Fruit fly (Drosophila melanogaster) whole organism, embryonic: ENCODE measurements around the gene Ced-12.

ENCODE experiments used
- CG10147 ChIP-seq: fragments of 200-800 bp; sonication (Bioruptor generic); optimal IDR thresholded peaks from 2 replicates; lab custom pipeline; 2019; ENCODE audit warnings: missing biosample characterization, mild to moderate bottlenecking, missing genetic modification characterization, moderate library complexity
- CG10979 ChIP-seq: fragments of 200-800 bp; sonication (Bioruptor generic); optimal IDR thresholded peaks from 2 replicates; lab custom pipeline; 2018; ENCODE audit warnings: missing biosample characterization, mild to moderate bottlenecking, missing genetic modification characterization, moderate library complexity
- CG12155 ChIP-seq: fragments of 200-800 bp; sonication (Bioruptor generic); optimal IDR thresholded peaks from 3 replicates; lab custom pipeline; 2016; ENCODE audit warnings: missing biosample characterization, missing genetic modification characterization
- CG12391 ChIP-seq: fragments of 200-800 bp; sonication (Bioruptor generic); optimal IDR thresholded peaks from 3 replicates; lab custom pipeline; 2018; ENCODE audit warnings: missing biosample characterization, mild to moderate bottlenecking, missing genetic modification characterization, moderate library complexity
- CG15601 ChIP-seq: fragments of 200-800 bp; sonication (Bioruptor generic); optimal IDR thresholded peaks from 3 replicates; lab custom pipeline; 2019; ENCODE audit warnings: missing biosample characterization, mild to moderate bottlenecking, missing genetic modification characterization, moderate library complexity
- CG17359 ChIP-seq: fragments of 200-800 bp; sonication (Bioruptor generic); optimal IDR thresholded peaks from 3 replicates; lab custom pipeline; 2018; ENCODE audit warnings: missing biosample characterization, mild to moderate bottlenecking, missing genetic modification characterization, moderate library complexity
- CG17829 ChIP-seq: fragments of 200-800 bp; optimal IDR thresholded peaks from 2 replicates; lab custom pipeline; 2019; ENCODE audit warnings: missing biosample characterization, mild to moderate bottlenecking, missing genetic modification characterization, moderate library complexity
- CG18619 ChIP-seq: fragments of 200-800 bp; sonication (Bioruptor generic); optimal IDR thresholded peaks from 3 replicates; lab custom pipeline; 2017; ENCODE audit warnings: missing biosample characterization, mild to moderate bottlenecking, missing genetic modification characterization
- CG2120 ChIP-seq: fragments of 200-800 bp; sonication (Bioruptor generic); optimal IDR thresholded peaks from 3 replicates; lab custom pipeline; 2016; ENCODE audit warnings: missing biosample characterization, missing genetic modification characterization
- CG2712 ChIP-seq: fragments of 200-800 bp; optimal IDR thresholded peaks from 3 replicates; lab custom pipeline; 2019; ENCODE audit warnings: missing biosample characterization, mild to moderate bottlenecking, missing genetic modification characterization, moderate library complexity
- CG32772 ChIP-seq: fragments of 200-800 bp; sonication (Bioruptor generic); IDR thresholded peaks from 2 replicates; pipeline ENCODE4 v1.3.6; 2022; ENCODE audit warnings: missing biosample characterization, missing genetic modification characterization
- CG4820 ChIP-seq: fragments of 200-800 bp; sonication (Bioruptor generic); optimal IDR thresholded peaks from 3 replicates; lab custom pipeline; 2016; ENCODE audit warnings: missing biosample characterization, missing genetic modification characterization
- CG7745 ChIP-seq: fragments of 200-800 bp; sonication (Bioruptor generic); optimal IDR thresholded peaks from 2 replicates; lab custom pipeline; 2018; ENCODE audit warnings: missing biosample characterization, mild to moderate bottlenecking, missing genetic modification characterization, moderate library complexity
- CG7963 ChIP-seq: fragments of 200-800 bp; sonication (Bioruptor generic); IDR thresholded peaks from 3 replicates; pipeline ENCODE4 v1.3.6; 2022; ENCODE audit warnings: missing biosample characterization, missing genetic modification characterization; ENCODE audit not compliant: partially characterized antibody
- CG8924 ChIP-seq: fragments of 200-800 bp; optimal IDR thresholded peaks from 3 replicates; lab custom pipeline; 2019; ENCODE audit warnings: missing biosample characterization, mild to moderate bottlenecking, missing genetic modification characterization, moderate library complexity
- CG9932 ChIP-seq: fragments of 200-800 bp; sonication (Bioruptor generic); IDR thresholded peaks from 2 replicates; pipeline ENCODE4 v1.3.6; 2022; ENCODE audit warnings: missing biosample characterization, missing genetic modification characterization
- Dll ChIP-seq: fragments of 200-800 bp; sonication (Bioruptor generic); IDR thresholded peaks from 4 replicates; pipeline ENCODE4 v1.3.6; 2022; ENCODE audit warnings: missing biosample characterization, missing genetic modification characterization; ENCODE audit not compliant: partially characterized antibody
- Doc3 ChIP-seq: fragments of 200-800 bp; sonication (Bioruptor generic); IDR thresholded peaks from 3 replicates; pipeline ENCODE4 v1.3.6; 2022; ENCODE audit warnings: missing biosample characterization, missing genetic modification characterization; ENCODE audit not compliant: partially characterized antibody
- Dp ChIP-seq: fragments of 200-800 bp; sonication (Bioruptor generic); optimal IDR thresholded peaks from 2 replicates; lab custom pipeline; 2018; ENCODE audit warnings: missing biosample characterization, mild to moderate bottlenecking, missing genetic modification characterization, moderate library complexity
- Dref ChIP-seq: fragments of 200-800 bp; sonication (Bioruptor generic); IDR thresholded peaks from 2 replicates; pipeline ENCODE4 v1.3.6; 2022; ENCODE audit warnings: missing biosample characterization, missing genetic modification characterization
- Ets97D ChIP-seq: fragments of 200-800 bp; sonication (Bioruptor generic); optimal IDR thresholded peaks from 3 replicates; lab custom pipeline; 2016; ENCODE audit warnings: missing biosample characterization, missing genetic modification characterization
- Fer3 ChIP-seq: fragments of 200-800 bp; sonication (Bioruptor generic); optimal IDR thresholded peaks from 2 replicates; lab custom pipeline; 2018; ENCODE audit warnings: missing biosample characterization, mild to moderate bottlenecking, missing genetic modification characterization, moderate library complexity
- Hsf ChIP-seq: fragments of 200-800 bp; sonication (Bioruptor generic); optimal IDR thresholded peaks from 3 replicates; lab custom pipeline; 2016; ENCODE audit warnings: missing biosample characterization, missing genetic modification characterization
- Mrtf ChIP-seq: fragments of 200-800 bp; sonication (Bioruptor generic); IDR thresholded peaks from 3 replicates; pipeline ENCODE4 v1.3.6; 2022; ENCODE audit warnings: missing biosample characterization, missing genetic modification characterization
- Nf-YB ChIP-seq: fragments of 200-800 bp; sonication (Bioruptor generic); optimal IDR thresholded peaks from 3 replicates; lab custom pipeline; 2019; ENCODE audit warnings: missing biosample characterization, mild to moderate bottlenecking, missing genetic modification characterization, moderate library complexity
- Pdp1 ChIP-seq, 2 experiments: fragments of 200-800 bp; sonication (Bioruptor generic); optimal IDR thresholded peaks; 3 replicates each; lab custom pipeline; 2016; ENCODE audit warnings: missing biosample characterization in 2 of 2, missing genetic modification characterization in 2 of 2, mild to moderate bottlenecking in 1 of 2, moderate library complexity in 1 of 2
- Ssrp ChIP-seq: fragments of 200-800 bp; sonication (Bioruptor generic); optimal IDR thresholded peaks from 2 replicates; lab custom pipeline; 2018; ENCODE audit warnings: missing biosample characterization, mild to moderate bottlenecking, missing genetic modification characterization, moderate library complexity
- bigmax ChIP-seq: fragments of 200-800 bp; sonication (Bioruptor generic); optimal IDR thresholded peaks from 2 replicates; lab custom pipeline; 2018; ENCODE audit warnings: missing biosample characterization, mild to moderate bottlenecking, missing genetic modification characterization
- bowl ChIP-seq: fragments of 200-800 bp; sonication (Bioruptor generic); IDR thresholded peaks from 2 replicates; pipeline ENCODE4 v1.3.6; 2022; ENCODE audit warnings: missing biosample characterization, missing genetic modification characterization
- chm ChIP-seq: fragments of 200-800 bp; sonication (Bioruptor generic); IDR thresholded peaks from 2 replicates; pipeline ENCODE4 v1.3.6; 2022; ENCODE audit warnings: missing biosample characterization, missing genetic modification characterization
- corto ChIP-seq: fragments of 200-800 bp; sonication (Bioruptor generic); optimal IDR thresholded peaks from 2 replicates; lab custom pipeline; 2016; ENCODE audit warnings: missing biosample characterization, mild to moderate bottlenecking, missing genetic modification characterization, moderate library complexity
- gce ChIP-seq: fragments of 200-800 bp; sonication (Bioruptor generic); IDR thresholded peaks from 3 replicates; pipeline ENCODE4 v1.3.6; 2022; ENCODE audit warnings: missing biosample characterization, missing genetic modification characterization
- gfzf ChIP-seq: fragments of 200-800 bp; sonication (Bioruptor generic); optimal IDR thresholded peaks from 2 replicates; lab custom pipeline; 2016; ENCODE audit warnings: missing biosample characterization, mild to moderate bottlenecking, missing genetic modification characterization, moderate library complexity
- gsb ChIP-seq: fragments of 200-800 bp; sonication (Bioruptor generic); IDR thresholded peaks from 2 replicates; pipeline ENCODE4 v1.3.6; 2022; ENCODE audit warnings: missing biosample characterization, missing genetic modification characterization
- hkb ChIP-seq, 2 experiments: fragments of 200-800 bp in 1 of 2; fragments of >200 bp in 1 of 2; sonication (Bioruptor generic) in 1 of 2; IDR thresholded peaks in 1 of 2; optimal IDR thresholded peaks in 1 of 2; 2 replicates each; pipeline versions ENCODE4 v1.3.6 to Lab custom; 2017 to 2022; ENCODE audit warnings: missing biosample characterization in 1 of 2, missing genetic modification characterization in 1 of 2
- ind ChIP-seq: fragments of 200-800 bp; sonication (Bioruptor generic); optimal IDR thresholded peaks from 3 replicates; lab custom pipeline; 2016; ENCODE audit warnings: missing biosample characterization, missing genetic modification characterization
- lbe ChIP-seq: fragments of 200-800 bp; sonication (Bioruptor generic); optimal IDR thresholded peaks from 2 replicates; lab custom pipeline; 2016; ENCODE audit warnings: missing biosample characterization, mild to moderate bottlenecking, missing genetic modification characterization
- lilli ChIP-seq: fragments of 200-800 bp; sonication (Bioruptor generic); optimal IDR thresholded peaks from 3 replicates; lab custom pipeline; 2016; ENCODE audit warnings: missing biosample characterization, missing genetic modification characterization
- nau ChIP-seq: fragments of 200-800 bp; sonication (Bioruptor generic); optimal IDR thresholded peaks from 3 replicates; lab custom pipeline; 2017; ENCODE audit warnings: missing biosample characterization, mild to moderate bottlenecking, missing genetic modification characterization, missing genetic modification reagents
- odd ChIP-seq: fragments of 200-800 bp; sonication (Bioruptor generic); optimal IDR thresholded peaks from 2 replicates; lab custom pipeline; 2017; ENCODE audit warnings: missing biosample characterization, mild to moderate bottlenecking, missing genetic modification characterization
- peb ChIP-seq: fragments of 200-800 bp; sonication (Bioruptor generic); IDR thresholded peaks from 2 replicates; pipeline ENCODE4 v1.3.6; 2022; ENCODE audit warnings: missing biosample characterization, missing genetic modification characterization
- pzg ChIP-seq: fragments of 200-800 bp; sonication (Bioruptor generic); optimal IDR thresholded peaks from 3 replicates; lab custom pipeline; 2018; ENCODE audit warnings: missing biosample characterization, mild to moderate bottlenecking, missing genetic modification characterization, moderate library complexity
- row ChIP-seq: fragments of 200-800 bp; sonication (Bioruptor generic); IDR thresholded peaks from 3 replicates; pipeline ENCODE4 v1.3.6; 2022; ENCODE audit warnings: missing biosample characterization, missing genetic modification characterization
- run ChIP-seq: fragments of 200-800 bp; sonication (Bioruptor generic); optimal IDR thresholded peaks from 3 replicates; lab custom pipeline; 2018; ENCODE audit warnings: missing biosample characterization, mild to moderate bottlenecking, missing genetic modification characterization
- schlank ChIP-seq: fragments of 200-800 bp; sonication (Bioruptor generic); optimal IDR thresholded peaks from 2 replicates; lab custom pipeline; 2018; ENCODE audit warnings: missing biosample characterization, mild to moderate bottlenecking, missing genetic modification characterization
- sob ChIP-seq: fragments of 200-800 bp; sonication (Bioruptor generic); IDR thresholded peaks from 2 replicates; pipeline ENCODE4 v1.3.6; 2022; ENCODE audit warnings: missing biosample characterization, missing genetic modification characterization
- ssp ChIP-seq: fragments of 200-800 bp; sonication (Bioruptor generic); IDR thresholded peaks from 2 replicates; pipeline ENCODE4 v1.3.6; 2022; ENCODE audit warnings: missing biosample characterization, missing genetic modification characterization
- vfl ChIP-seq: fragments of 200-800 bp; sonication (Bioruptor generic); optimal IDR thresholded peaks from 2 replicates; lab custom pipeline; 2016; ENCODE audit warnings: missing biosample characterization, missing genetic modification characterization
- vnd ChIP-seq: fragments of 200-800 bp; sonication (Bioruptor generic); IDR thresholded peaks from 3 replicates; pipeline ENCODE4 v1.3.6; 2022; ENCODE audit warnings: missing biosample characterization, missing genetic modification characterization; ENCODE audit not compliant: partially characterized antibody
- zen2 ChIP-seq: fragments of 200-800 bp; sonication (Bioruptor generic); IDR thresholded peaks from 3 replicates; pipeline ENCODE4 v1.3.6; 2022; ENCODE audit warnings: missing biosample characterization, missing genetic modification characterization; ENCODE audit not compliant: partially characterized antibody

Gene Ced-12

dm6 chr2L:12063035-12063434 is 34.6 kb upstream of the Ced-12 start, which contains the start of gene Rab3-GAP:
Gene Rab3-GAP (minus strand): TSS chr2L:12063184.
- TF ChIP-seq gce (GFP tag; lab: Robert Waterston, UW) (no peak), vnd (GFP tag; lab: Robert Waterston, UW) (no peak), run (no peak), CG8924 (peak; percentile 20), sob (GFP tag; lab: Robert Waterston, UW) (peak; percentile 29; the same call in 1 of the 2 replicates), gfzf (GFP tag; lab: Kevin White, UChicago) (no peak), zen2 (peak; percentile 55; the same call in 2 of the 3 replicates), CG10147 (GFP tag; lab: Kevin White, UChicago) (peak; percentile 7), CG7745 (tag; lab: Kevin White, UChicago) (no peak), Fer3 (peak; percentile 34), schlank (no peak), Dref (GFP tag; lab: Robert Waterston, UW) (peak; percentile 84), row (GFP tag; lab: Robert Waterston, UW) (peak; percentile 85), CG10979 (peak; percentile 23), nau (GFP tag; lab: Kevin White, UChicago) (no peak), vfl (no peak), peb (GFP tag; lab: Robert Waterston, UW) (no peak), CG9932 (GFP tag; lab: Robert Waterston, UW) (0 out of 2 replicates have a peak, but pooled peaks have one; percentile 10), CG32772 (GFP tag; lab: Robert Waterston, UW) (no peak), corto (GFP tag; lab: Kevin White, UChicago) (no peak), lbe (GFP tag; lab: Kevin White, UChicago) (no peak), ind (GFP tag; lab: Kevin White, UChicago) (peak; percentile 11), lilli (GFP tag; lab: Kevin White, UChicago) (peak; percentile 37), CG15601 (tag; lab: Kevin White, UChicago) (peak; percentile 29), odd (GFP tag; lab: Kevin White, UChicago) (no peak), CG2120 (GFP tag; lab: Kevin White, UChicago) (peak; percentile 51), Ets97D (peak; percentile 11), Ssrp (tag; lab: Kevin White, UChicago) (no peak), Dp (peak; percentile 10), CG18619 (GFP tag; lab: Kevin White, UChicago) (no peak), Hsf (peak; percentile 28), Dll (peak; percentile 76), Mrtf (GFP tag; lab: Robert Waterston, UW) (no peak), gsb (GFP tag; lab: Robert Waterston, UW) (no peak), CG7963 (GFP tag; lab: Robert Waterston, UW) (peak; percentile 42; the same call in 1 of the 3 replicates), pzg (peak; percentile 52), CG12155 (GFP tag; lab: Kevin White, UChicago) (peak; percentile 22), CG17829 (tag; lab: Kevin White, UChicago) (peak; percentile 70), chm (GFP tag; lab: Robert Waterston, UW) (no peak), Pdp1 (GFP tag; optimal IDR thresholded peaks at IDR 0.05; lab: Kevin White, UChicago) (peak in 1 of 2 experiments; percentile 37), CG2712 (tag; lab: Kevin White, UChicago) (peak; percentile 64), hkb (optimal IDR thresholded peaks at IDR 0.05; lab: Kevin White, UChicago) (no peak), hkb (GFP tag; IDR thresholded peaks at IDR 0.05; lab: Robert Waterston, UW) (peak; percentile 57), CG4820 (GFP tag; lab: Kevin White, UChicago) (no peak), bowl (GFP tag; lab: Robert Waterston, UW) (no peak), ssp (no peak), CG12391 (tag; lab: Kevin White, UChicago) (peak; percentile 53), CG17359 (tag; lab: Kevin White, UChicago) (peak; percentile 25), Nf-YB (no peak), bigmax (GFP tag; lab: Kevin White, UChicago) (no peak), Doc3 (GFP tag; lab: Robert Waterston, UW) (peak; percentile 48)
